Fruit fly (Drosophila melanogaster): ENCODE data around the gene CG14230.

dm6 chrX:19667444-19668104 lies 36.4 kb upstream of the CG14230 start:
- no peak for TF ChIP-seq brk (GFP tag; optimal IDR thresholded peaks at IDR 0.05)
- TF ChIP-seq usp (GFP tag; optimal IDR thresholded peaks at IDR 0.05), result no peak
- TF ChIP-seq Abd-B (GFP tag; optimal IDR thresholded peaks at IDR 0.05), result no peak
- TF ChIP-seq dl (GFP tag; optimal IDR thresholded peaks at IDR 0.05; ENCODE audit: insufficient read depth in 1 of 2, partially characterized antibody in 2 of 2), result no peak
- TF ChIP-seq tai (GFP tag; optimal IDR thresholded peaks at IDR 0.05), result no peak
- no peak for TF ChIP-seq Hr83 (GFP tag; optimal IDR thresholded peaks at IDR 0.05; ENCODE audit: poor library complexity, severe bottlenecking)
- TF ChIP-seq lola (GFP tag; optimal IDR thresholded peaks at IDR 0.05), result no peak
- no peak for TF ChIP-seq Jra (GFP tag; optimal IDR thresholded peaks at IDR 0.05)
- TF ChIP-seq sv (GFP tag; optimal IDR thresholded peaks at IDR 0.05), result no peak
- TF ChIP-seq dmrt93B (GFP tag; optimal IDR thresholded peaks at IDR 0.05), result no peak
- no peak for TF ChIP-seq Dif (GFP tag; optimal IDR thresholded peaks at IDR 0.05; ENCODE audit: partially characterized antibody)
- no peak for TF ChIP-seq woc (GFP tag; optimal IDR thresholded peaks at IDR 0.05)
- no peak for TF ChIP-seq psq (GFP tag; optimal IDR thresholded peaks at IDR 0.05)
- TF ChIP-seq br (GFP tag; optimal IDR thresholded peaks at IDR 0.05), result no peak

Data from whole organism, wandering third instar larva.